Fruit fly (Drosophila melanogaster): Measurements from ENCODE around the gene RabX2.

The RabX2 gene

DNA sequence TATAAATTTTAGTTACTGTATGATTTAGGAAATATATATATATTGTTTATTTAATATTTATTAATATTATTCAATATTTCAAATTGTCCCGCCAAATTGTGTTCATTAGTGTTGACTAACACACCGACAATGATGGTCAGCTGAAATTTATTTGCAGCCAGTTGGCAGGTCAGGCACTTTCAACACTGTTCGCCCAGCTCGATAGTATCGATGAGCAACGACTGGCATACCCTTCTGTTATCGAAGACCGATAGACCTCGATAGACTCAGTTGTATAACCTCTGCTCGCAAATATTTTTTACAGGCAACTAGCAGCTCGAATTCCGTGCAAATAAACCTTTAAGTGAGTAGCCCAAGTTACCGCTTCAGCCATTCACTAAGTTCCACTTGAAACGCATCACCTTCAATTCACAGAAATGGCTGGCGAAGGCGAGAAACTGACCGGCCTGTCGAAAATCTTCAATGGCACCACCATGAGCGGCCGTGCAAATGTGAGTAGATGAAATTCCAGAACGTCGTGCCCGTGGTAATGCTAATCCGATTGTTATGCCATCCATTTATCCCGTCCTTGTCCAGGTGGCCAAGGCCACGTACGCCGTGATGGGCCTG, 43.4 kb downstream of the RabX2 start, which contains the start of gene Neb-cGP (continued):
- TF ChIP-seq ken (GFP tag; IDR thresholded peaks at IDR 0.05) (peak; percentile 68; the same call in 2 of the 3 replicates), Dref (GFP tag; IDR thresholded peaks at IDR 0.05) (peak; percentile 98), CG9932 (GFP tag; IDR thresholded peaks at IDR 0.05) (peak; percentile 90), slp2 (GFP tag; optimal IDR thresholded peaks at IDR 0.05) (peak; percentile 2), bcd (GFP tag; optimal IDR thresholded peaks at IDR 0.05) (peak; percentile 56), CG1647 (GFP tag; optimal IDR thresholded peaks at IDR 0.05) (peak; percentile 60), Oli (tag; optimal IDR thresholded peaks at IDR 0.05) (no peak), CG7271 (tag; optimal IDR thresholded peaks at IDR 0.05) (no peak), mld (GFP tag; IDR thresholded peaks at IDR 0.05; ENCODE audit: partially characterized antibody) (peak; percentile 87), scrt (GFP tag; optimal IDR thresholded peaks at IDR 0.05) (peak; percentile 28), emc (GFP tag; optimal IDR thresholded peaks at IDR 0.05) (peak; percentile 8), ci (GFP tag; IDR thresholded peaks at IDR 0.05) (peak; percentile 72; the same call in 2 of the 3 replicates), CG10147 (GFP tag; optimal IDR thresholded peaks at IDR 0.05) (peak; percentile 34), bab2 (GFP tag; optimal IDR thresholded peaks at IDR 0.05) (peak; percentile 19), CG2202 (tag; optimal IDR thresholded peaks at IDR 0.05) (peak; percentile 15), zfh1 (GFP tag; IDR thresholded peaks at IDR 0.05) (peak; percentile 69; the same call in 2 of the 3 replicates), Dbx (GFP tag; IDR thresholded peaks at IDR 0.05) (peak; percentile 85), Dll (GFP tag; IDR thresholded peaks at IDR 0.05; ENCODE audit: partially characterized antibody) (peak; percentile 91), kah (GFP tag; optimal IDR thresholded peaks at IDR 0.05) (no peak), CG1024 (GFP tag; IDR thresholded peaks at IDR 0.05) (no peak), CG1233 (GFP tag; optimal IDR thresholded peaks at IDR 0.05) (peak; percentile 37), ara (GFP tag; IDR thresholded peaks at IDR 0.05) (peak; percentile 25; the same call in 1 of the 2 replicates), Dad (GFP tag; optimal IDR thresholded peaks at IDR 0.05) (peak; percentile 61), tll (GFP tag; optimal IDR thresholded peaks at IDR 0.05) (no peak), CG17361 (GFP tag; IDR thresholded peaks at IDR 0.05) (peak; percentile 41; the same call in 2 of the 3 replicates), crc (GFP tag; optimal IDR thresholded peaks at IDR 0.05) (no peak), Bgb (GFP tag; IDR thresholded peaks at IDR 0.05; ENCODE audit: partially characterized antibody) (peak; percentile 98), exex (tag; optimal IDR thresholded peaks at IDR 0.05) (peak; percentile 18), tx (GFP tag; optimal IDR thresholded peaks at IDR 0.05) (peak; percentile 16), CG13775 (GFP tag; optimal IDR thresholded peaks at IDR 0.05) (peak; percentile 1), dmrt11E (tag; optimal IDR thresholded peaks at IDR 0.05) (peak; percentile 43), CG6813 (GFP tag; optimal IDR thresholded peaks at IDR 0.05) (peak; percentile 47), sqz (GFP tag; optimal IDR thresholded peaks at IDR 0.05) (peak; percentile 18), sc (optimal IDR thresholded peaks at IDR 0.05) (no peak), sc (GFP tag; optimal IDR thresholded peaks at IDR 0.05) (no peak), MTF-1 (GFP tag; optimal IDR thresholded peaks at IDR 0.05; ENCODE audit: borderline replicate concordance) (peak; percentile 36), CoRest (tag; optimal IDR thresholded peaks at IDR 0.05) (peak; percentile 72), CG18619 (GFP tag; optimal IDR thresholded peaks at IDR 0.05) (peak; percentile 50), CG18764 (GFP tag; optimal IDR thresholded peaks at IDR 0.05) (peak; percentile 61), CG2199 (GFP tag; IDR thresholded peaks at IDR 0.05) (no peak), B-H2 (GFP tag; optimal IDR thresholded peaks at IDR 0.05) (peak; percentile 90), C15 (GFP tag; IDR thresholded peaks at IDR 0.05) (no peak), wdn (GFP tag; IDR thresholded peaks at IDR 0.05) (0 out of 2 replicates have a peak, but pooled peaks have one; percentile 25), cwo (GFP tag; optimal IDR thresholded peaks at IDR 0.05) (peak; percentile 6), CG6765 (GFP tag; optimal IDR thresholded peaks at IDR 0.05) (no peak), rib (GFP tag; IDR thresholded peaks at IDR 0.05) (peak; percentile 63; the same call in 1 of the 2 replicates), CG17385 (GFP tag; optimal IDR thresholded peaks at IDR 0.05) (peak; percentile 48), Drgx (GFP tag; IDR thresholded peaks at IDR 0.05) (peak; percentile 9; the same call in 1 of the 2 replicates), Six4 (GFP tag; optimal IDR thresholded peaks at IDR 0.05) (peak; percentile 38)
